Worm (Caenorhabditis elegans): ENCODE data around the gene C04F5.2.

DNA sequence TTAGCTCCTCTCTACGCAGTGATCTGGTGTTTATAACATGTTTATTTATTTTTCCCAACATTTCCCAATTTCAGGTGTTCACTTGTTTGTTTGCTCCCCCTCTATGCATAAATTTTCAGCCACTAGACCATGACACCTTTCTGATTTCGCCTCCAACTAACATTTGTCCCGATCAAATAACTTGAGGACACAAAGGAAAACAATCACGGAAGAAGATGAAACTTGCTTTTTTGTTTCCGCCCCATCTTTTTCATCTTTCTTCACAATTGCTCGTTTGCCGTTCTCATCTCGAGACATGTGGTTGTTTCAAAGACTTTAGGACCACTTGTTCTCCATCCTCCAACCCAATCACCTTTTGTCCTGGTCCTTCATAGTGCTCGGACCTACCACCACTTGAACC is 29.9 kb upstream of the C04F5.2 start, which contains the start of gene F14F9.5:
- TF ChIP-seq dao-5 (tag; optimal IDR thresholded peaks at IDR 0.05) (no peak), him-1 (tag; optimal IDR thresholded peaks at IDR 0.05) (no peak)
